Fruit fly (Drosophila melanogaster) whole organism, wandering third instar larva: ENCODE data around the gene Ccp84Aa.

Experiments used
- Abd-B ChIP-seq: fragments of >200 bp; optimal IDR thresholded peaks from 2 replicates; lab custom pipeline; 2017; ENCODE audit warnings: missing biosample characterization, missing genetic modification characterization
- CG9705 ChIP-seq: fragments of 200-800 bp; sonication (Bioruptor generic); optimal IDR thresholded peaks from 2 replicates; lab custom pipeline; 2018; ENCODE audit warnings: missing biosample characterization, mild to moderate bottlenecking, missing genetic modification characterization
- CrebA ChIP-seq: fragments of 200-800 bp; sonication (Bioruptor generic); optimal IDR thresholded peaks from 2 replicates; lab custom pipeline; 2016; ENCODE audit warnings: missing biosample characterization, mild to moderate bottlenecking, missing genetic modification characterization, borderline replicate concordance
- Dfd ChIP-seq: fragments of >200 bp; optimal IDR thresholded peaks from 2 replicates; lab custom pipeline; 2017; ENCODE audit warnings: missing biosample characterization, missing genetic modification characterization
- GATAd ChIP-seq: sonication (Bioruptor generic); optimal IDR thresholded peaks from 2 replicates; lab custom pipeline; 2016; ENCODE audit warnings: missing biosample characterization, missing genetic modification characterization
- HLH106 ChIP-seq: fragments of 200-800 bp; optimal IDR thresholded peaks from 3 replicates; lab custom pipeline; 2019; ENCODE audit warnings: missing biosample characterization, mild to moderate bottlenecking, missing genetic modification characterization, moderate library complexity
- Hnf4 ChIP-seq: fragments of 200-800 bp; sonication (Bioruptor generic); optimal IDR thresholded peaks from 2 replicates; lab custom pipeline; 2016; ENCODE audit warnings: missing biosample characterization, mild to moderate bottlenecking, missing genetic modification characterization
- Hr83 ChIP-seq: fragments of 200-300 bp; sonication (Bioruptor generic); optimal IDR thresholded peaks from 2 replicates; lab custom pipeline; 2016; ENCODE audit warnings: missing biosample characterization, mild to moderate bottlenecking, missing genetic modification characterization, moderate library complexity; ENCODE audit not compliant: poor library complexity, severe bottlenecking
- Mio ChIP-seq: sonication (Bioruptor generic); optimal IDR thresholded peaks from 2 replicates; lab custom pipeline; 2016; ENCODE audit warnings: missing biosample characterization, missing genetic modification characterization
- Myc ChIP-seq: fragments of >200 bp; optimal IDR thresholded peaks from 2 replicates; lab custom pipeline; 2017
- N ChIP-seq: fragments of >200 bp; optimal IDR thresholded peaks from 2 replicates; lab custom pipeline; 2018; ENCODE audit warnings: missing biosample characterization, missing external identifiers, missing genetic modification characterization
- OdsH ChIP-seq: fragments of 200-800 bp; sonication (Bioruptor generic); optimal IDR thresholded peaks from 2 replicates; lab custom pipeline; 2016; ENCODE audit warnings: missing biosample characterization, mild to moderate bottlenecking, missing genetic modification characterization
- Rel ChIP-seq, 2 experiments: fragments of 200-800 bp; sonication (Bioruptor generic) in 1 of 2; optimal IDR thresholded peaks; 2 replicates in 1 of 2; 3 replicates in 1 of 2; lab custom pipeline; 2016 to 2019; ENCODE audit warnings: mild to moderate bottlenecking in 2 of 2, missing biosample characterization in 2 of 2, missing genetic modification characterization in 2 of 2, moderate library complexity in 1 of 2
- Sp1 ChIP-seq: fragments of 200-800 bp; sonication (Bioruptor generic); optimal IDR thresholded peaks from 3 replicates; lab custom pipeline; 2019; ENCODE audit warnings: missing biosample characterization, mild to moderate bottlenecking, missing genetic modification characterization, moderate library complexity
- Vsx2 ChIP-seq: fragments of 200-300, 225-300 bp; sonication (Bioruptor generic); optimal IDR thresholded peaks from 2 replicates; lab custom pipeline; 2018; ENCODE audit warnings: missing biosample characterization, missing genetic modification characterization; ENCODE audit not compliant: partially characterized antibody
- br ChIP-seq: fragments of 200-800 bp; sonication (Bioruptor generic); optimal IDR thresholded peaks from 2 replicates; lab custom pipeline; 2016; ENCODE audit warnings: missing biosample characterization, missing genetic modification characterization
- brk ChIP-seq: fragments of 200-800 bp; sonication (Bioruptor generic); optimal IDR thresholded peaks from 2 replicates; lab custom pipeline; 2016; ENCODE audit warnings: missing biosample characterization, mild to moderate bottlenecking, missing genetic modification characterization
- dl ChIP-seq, 2 experiments: fragments of 175-275, 200-275 bp in 1 of 2; fragments of 200-275 bp in 1 of 2; sonication (Bioruptor generic); optimal IDR thresholded peaks; lab custom pipeline; 2018; ENCODE audit warnings: mild to moderate bottlenecking in 2 of 2, missing biosample characterization in 2 of 2, missing genetic modification characterization in 2 of 2, moderate library complexity in 2 of 2; ENCODE audit not compliant: partially characterized antibody in 2 of 2, insufficient read depth in 1 of 2
- dsf ChIP-seq: sonication (Bioruptor generic); optimal IDR thresholded peaks from 2 replicates; lab custom pipeline; 2016; ENCODE audit warnings: missing biosample characterization, missing genetic modification characterization, borderline replicate concordance
- ey ChIP-seq: fragments of 200-800 bp; sonication (Bioruptor generic); optimal IDR thresholded peaks from 2 replicates; lab custom pipeline; 2016; ENCODE audit warnings: missing biosample characterization, missing genetic modification characterization
- h ChIP-seq: fragments of 200-800 bp; sonication (Bioruptor generic); optimal IDR thresholded peaks from 3 replicates; lab custom pipeline; 2016; ENCODE audit warnings: missing biosample characterization, mild to moderate bottlenecking, missing genetic modification characterization
- jim ChIP-seq: fragments of 175-275, 200-325 bp; sonication (Bioruptor generic); optimal IDR thresholded peaks from 2 replicates; lab custom pipeline; 2016; ENCODE audit warnings: missing biosample characterization, mild to moderate bottlenecking, missing genetic modification characterization
- lola ChIP-seq: fragments of >200 bp; optimal IDR thresholded peaks from 2 replicates; lab custom pipeline; 2017; ENCODE audit warnings: missing biosample characterization, missing genetic modification characterization
- pan ChIP-seq: fragments of >200 bp; optimal IDR thresholded peaks from 2 replicates; lab custom pipeline; 2017
- psq ChIP-seq: fragments of 200-800 bp; sonication (Bioruptor generic); optimal IDR thresholded peaks from 3 replicates; lab custom pipeline; 2017; ENCODE audit warnings: missing biosample characterization, mild to moderate bottlenecking, missing genetic modification characterization, moderate library complexity
- rgr ChIP-seq: fragments of 200-800 bp; sonication (Bioruptor generic); optimal IDR thresholded peaks from 3 replicates; lab custom pipeline; 2016; ENCODE audit warnings: missing biosample characterization, mild to moderate bottlenecking, missing genetic modification characterization
- tai ChIP-seq: sonication (Bioruptor generic); optimal IDR thresholded peaks from 2 replicates; lab custom pipeline; 2016; ENCODE audit warnings: missing biosample characterization, missing genetic modification characterization
- usp ChIP-seq: fragments of >200 bp; optimal IDR thresholded peaks from 2 replicates; lab custom pipeline; 2017; ENCODE audit warnings: missing biosample characterization, missing genetic modification characterization
- woc ChIP-seq: sonication (Bioruptor generic); optimal IDR thresholded peaks from 2 replicates; lab custom pipeline; 2016; ENCODE audit warnings: missing biosample characterization, mild to moderate bottlenecking, missing genetic modification characterization

Ccp84Aa gene

DNA sequence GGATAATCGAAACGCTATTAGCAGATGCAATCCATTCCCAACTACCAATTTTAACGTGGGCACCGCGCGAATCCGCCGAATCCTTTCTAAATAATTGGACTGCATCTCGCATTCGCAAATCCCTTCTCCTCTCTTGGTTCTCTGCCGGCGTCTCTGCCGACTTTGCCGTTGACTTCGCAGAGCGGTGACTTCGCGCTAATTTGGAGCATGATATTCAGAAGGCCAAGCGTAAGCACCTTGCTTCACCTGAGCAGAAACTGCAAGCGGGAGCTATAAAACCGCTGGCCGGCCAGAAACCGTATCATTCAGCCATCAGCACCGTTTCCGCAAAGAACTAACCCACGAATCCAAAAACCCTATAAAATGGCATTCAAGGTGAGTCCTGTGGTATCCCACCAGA is at the start of gene Ccp84Aa:
Gene Ccp84Aa (plus strand): TSS at position 301 of the 400 bp plus-strand sequence.
- TF ChIP-seq Rel (GFP tag; optimal IDR thresholded peaks at IDR 0.05; lab: Kevin White, UChicago): no peak
- no peak for TF ChIP-seq Rel (tag; optimal IDR thresholded peaks at IDR 0.05; lab: Kevin White, UChicago)
- TF ChIP-seq N (GFP tag; lab: Kevin White, UChicago): no peak
- no peak for TF ChIP-seq Sp1 (GFP tag; lab: Kevin White, UChicago)
- no peak for TF ChIP-seq pan (lab: Kevin White, UChicago)
- no peak for TF ChIP-seq GATAd (GFP tag; lab: Kevin White, UChicago)
- no peak for TF ChIP-seq ey (GFP tag; lab: Kevin White, UChicago)
- TF ChIP-seq OdsH (GFP tag; lab: Kevin White, UChicago): no peak
- no peak for TF ChIP-seq Hnf4 (GFP tag; lab: Kevin White, UChicago)
- no peak for TF ChIP-seq dsf
- TF ChIP-seq h (GFP tag; lab: Kevin White, UChicago): no peak
- TF ChIP-seq woc: no peak
- no peak for TF ChIP-seq lola
- TF ChIP-seq CrebA (GFP tag; lab: Kevin White, UChicago): no peak

DNA sequence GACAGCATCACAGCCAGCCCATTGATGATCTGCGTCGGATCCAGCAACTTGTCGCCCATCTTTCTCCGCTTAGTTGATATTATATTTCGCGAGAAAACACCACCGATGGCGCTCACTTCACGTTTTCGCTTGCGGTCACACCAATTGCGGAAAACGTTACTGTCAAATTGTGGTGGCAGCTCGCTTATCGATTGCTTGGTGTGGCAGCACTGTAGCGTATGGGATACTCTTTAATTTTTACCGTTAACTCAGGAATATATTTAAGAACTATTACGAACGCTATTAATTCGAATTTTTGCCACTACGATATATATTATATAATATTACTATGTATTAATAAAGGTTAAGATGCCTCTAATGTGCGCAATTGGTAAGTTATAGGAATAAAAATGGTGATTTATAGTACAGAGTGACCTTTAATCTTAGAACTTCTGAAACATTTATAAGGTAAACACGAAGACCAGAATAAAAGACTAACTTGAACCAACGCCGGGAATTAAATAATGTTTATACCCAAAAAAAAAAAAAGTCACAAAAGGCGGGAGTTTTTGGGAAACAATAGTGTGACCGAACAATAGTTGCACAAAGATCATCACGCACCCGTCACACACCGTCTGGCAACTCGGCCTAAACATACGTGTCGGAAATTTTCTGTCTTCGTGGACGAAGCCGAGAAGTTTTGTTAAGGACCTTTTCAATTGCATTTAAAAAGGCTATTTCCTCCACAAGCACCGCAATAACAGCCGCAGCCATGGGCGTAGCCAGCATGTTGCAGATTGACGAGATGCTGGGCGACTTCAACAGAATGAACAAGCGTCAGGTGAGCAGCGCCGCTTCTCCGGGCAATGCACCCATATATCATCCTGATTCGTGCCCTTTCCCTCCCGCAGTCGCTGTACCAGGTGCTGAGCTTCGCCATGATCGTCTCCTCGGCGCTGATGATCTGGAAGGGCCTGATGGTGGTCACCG is 46.3 kb upstream of the Ccp84Aa start, which contains the start of the genes CG1307 and twr:
Gene CG1307 (minus strand): TSS at position 165 of the 969 bp plus-strand sequence.
Gene twr (plus strand): TSS at position 605 of the 969 bp plus-strand sequence.
- no peak for TF ChIP-seq Myc (lab: Kevin White, UChicago)
- TF ChIP-seq Abd-B (GFP tag; lab: Kevin White, UChicago): no peak
- no peak for TF ChIP-seq lola
- no peak for TF ChIP-seq rgr (GFP tag; lab: Kevin White, UChicago)
- peak; percentile 5 for TF ChIP-seq Hr83 (GFP tag; lab: Kevin White, UChicago)
- no peak for TF ChIP-seq GATAd (GFP tag; lab: Kevin White, UChicago)
- TF ChIP-seq Sp1 (GFP tag; lab: Kevin White, UChicago): no peak

DNA sequence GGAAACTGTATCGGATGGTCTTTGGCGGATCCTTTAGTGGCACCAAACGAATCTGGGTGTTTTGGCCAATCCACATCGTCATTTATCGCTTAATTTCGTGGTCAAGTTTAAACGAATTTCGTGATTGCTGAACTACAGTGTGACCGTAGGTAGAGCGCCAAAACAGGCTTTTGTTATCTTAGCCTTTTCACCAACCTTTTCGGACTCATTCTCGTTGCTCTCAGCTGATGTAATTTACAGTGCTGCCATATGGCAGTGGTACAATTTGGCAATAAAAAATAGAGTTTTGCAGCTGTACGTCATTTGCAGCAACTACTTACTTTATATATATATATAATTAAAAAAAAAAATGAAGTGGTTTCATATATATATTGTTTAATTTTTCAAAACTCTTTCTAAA is 43.9 kb upstream of the Ccp84Aa start, which contains the start of gene agt:
Gene agt (minus strand): TSS at position 160 of the 400 bp plus-strand sequence.
- TF ChIP-seq Myc (lab: Kevin White, UChicago) (peak; percentile 74), Dfd (GFP tag; lab: Kevin White, UChicago) (no peak), Rel (GFP tag; optimal IDR thresholded peaks at IDR 0.05; lab: Kevin White, UChicago) (no peak), Rel (tag; optimal IDR thresholded peaks at IDR 0.05; lab: Kevin White, UChicago) (peak; percentile 45)

DNA sequence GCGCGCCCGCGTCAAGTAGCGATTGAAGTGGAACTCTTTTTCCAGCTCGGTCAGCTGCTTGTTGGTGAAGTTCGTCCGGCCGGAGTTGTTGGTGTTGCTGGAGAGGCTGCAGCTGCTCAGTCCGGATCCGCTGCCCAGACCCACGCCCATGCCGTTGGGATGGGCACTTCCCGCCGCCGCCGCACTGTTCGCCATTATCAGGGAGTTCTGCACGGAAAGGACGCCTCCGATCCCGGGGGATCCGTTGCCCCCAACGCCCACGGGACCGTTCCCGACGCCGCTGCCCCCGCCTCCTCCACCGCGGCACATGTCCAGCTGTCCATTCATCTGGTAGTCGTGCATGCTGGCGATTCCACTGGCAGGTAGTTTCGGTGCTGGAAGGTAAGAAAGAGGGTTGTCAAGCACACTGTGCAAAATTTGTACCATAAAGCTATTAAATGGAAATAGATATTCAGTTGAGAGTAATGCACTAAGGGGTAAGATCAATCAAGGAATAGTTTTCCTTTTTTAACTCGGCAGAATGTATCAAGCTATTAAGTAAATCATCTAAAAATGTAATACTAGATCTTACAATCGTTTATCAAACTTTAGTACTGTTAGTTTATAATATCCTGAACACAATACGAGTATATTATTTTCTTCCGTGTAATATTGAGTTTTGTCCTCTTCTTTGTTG is 41.1 kb upstream of the Ccp84Aa start:
- TF ChIP-seq GATAd (GFP tag; lab: Kevin White, UChicago) (no peak), jim (GFP tag; lab: Kevin White, UChicago) (no peak), pan (lab: Kevin White, UChicago) (no peak), dsf (no peak), Dfd (GFP tag; lab: Kevin White, UChicago) (peak; percentile 98), CrebA (GFP tag; lab: Kevin White, UChicago) (no peak), HLH106 (tag; lab: Kevin White, UChicago) (no peak)
- TF ChIP-seq, all 38 proteins: peak for 1

DNA sequence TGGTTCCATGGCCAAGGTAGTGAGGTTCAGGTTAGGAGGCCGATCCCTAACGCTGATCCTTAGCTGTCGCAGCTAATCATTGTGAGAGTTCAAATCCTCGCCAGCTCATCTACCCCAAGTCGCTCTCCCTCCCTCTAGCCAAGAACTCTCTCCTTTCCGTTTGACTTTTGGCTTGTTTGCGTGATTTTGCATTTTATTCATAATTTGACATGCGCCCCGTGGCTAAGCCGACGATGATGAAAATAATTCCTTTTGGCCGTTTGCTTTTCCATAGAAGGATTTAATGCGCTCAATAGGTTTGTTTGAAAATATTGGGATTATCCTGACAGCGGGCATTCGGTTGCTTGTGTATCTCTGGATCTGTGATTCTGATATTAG is 40.6 kb upstream of the Ccp84Aa start:
- no peak for TF ChIP-seq rgr (GFP tag; lab: Kevin White, UChicago)
- TF ChIP-seq tai (GFP tag; lab: Kevin White, UChicago): no peak
- no peak for TF ChIP-seq Rel (GFP tag; optimal IDR thresholded peaks at IDR 0.05; lab: Kevin White, UChicago)
- no peak for TF ChIP-seq Rel (tag; optimal IDR thresholded peaks at IDR 0.05; lab: Kevin White, UChicago)
- no peak for TF ChIP-seq usp
- TF ChIP-seq Vsx2 (GFP tag; lab: Kevin White, UChicago): no peak
- no peak for TF ChIP-seq br (GFP tag; lab: Kevin White, UChicago)
- no peak for TF ChIP-seq psq
- no peak for TF ChIP-seq pan (lab: Kevin White, UChicago)
- TF ChIP-seq Sp1 (GFP tag; lab: Kevin White, UChicago): no peak
- no peak for TF ChIP-seq CrebA (GFP tag; lab: Kevin White, UChicago)
- no peak for TF ChIP-seq CG9705 (GFP tag; lab: Kevin White, UChicago)
- TF ChIP-seq brk (GFP tag; lab: Kevin White, UChicago): no peak
- no peak for TF ChIP-seq Mio (GFP tag; lab: Kevin White, UChicago)
- no peak for TF ChIP-seq Abd-B (GFP tag; lab: Kevin White, UChicago)
- TF ChIP-seq dl (GFP tag; optimal IDR thresholded peaks at IDR 0.05; lab: Kevin White, UChicago; ENCODE audit: insufficient read depth in 1 of 2, partially characterized antibody in 2 of 2): no peak
- TF ChIP-seq, all 38 proteins: peak for 0
